Worm (Caenorhabditis elegans) whole organism, L4/young adult: ENCODE data around the gene T24E12.1.

Experiments
- dao-5 ChIP-seq: sonication (generic microtip); optimal IDR thresholded peaks from 2 replicates; lab custom pipeline; 2016; ENCODE audit warnings: missing genotype, missing genetic modification characterization, moderate library complexity, missing compliant biosample characterization
- him-1 ChIP-seq: sonication (generic microtip); optimal IDR thresholded peaks from 2 replicates; lab custom pipeline; 2016; ENCODE audit warnings: missing genotype, missing genetic modification reagents, missing genetic modification characterization, missing compliant biosample characterization

DNA sequence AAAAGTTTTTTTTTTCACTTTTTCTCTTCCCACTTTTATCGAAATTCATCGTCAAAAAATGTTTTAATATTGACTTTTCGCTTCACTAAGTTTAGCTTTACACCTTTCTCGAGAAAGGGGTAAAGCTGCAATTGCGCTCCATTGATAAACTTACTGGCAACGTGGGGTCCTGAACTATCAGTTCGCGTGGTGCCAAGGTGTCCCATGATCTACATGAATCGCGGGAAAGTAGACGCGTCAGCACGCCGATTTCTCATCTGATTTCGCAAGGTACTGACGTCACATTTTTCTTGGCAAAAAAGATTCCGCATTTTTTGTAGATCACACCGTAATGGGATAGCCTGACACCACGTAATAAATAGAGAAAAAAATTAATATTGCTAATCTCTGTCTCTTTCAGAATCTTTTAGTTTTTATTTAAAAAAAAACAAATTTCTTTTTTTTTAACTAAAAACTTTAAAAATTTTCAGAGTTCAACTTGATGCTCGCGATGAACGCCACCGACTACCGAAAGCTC is 26.5 kb downstream of the T24E12.1 start, which contains the start of gene lido-15:
- TF ChIP-seq dao-5 (tag; lab: Kevin White, UChicago) (no peak), him-1 (tag; lab: Kevin White, UChicago) (no peak)
